Fruit fly (Drosophila melanogaster) whole organism, wandering third instar larva: ENCODE measurements around the gene CG33290.

ENCODE experiments used
- Dfd ChIP-seq: fragments of >200 bp; optimal IDR thresholded peaks from 2 replicates; lab custom pipeline; 2017; ENCODE audit warnings: missing biosample characterization, missing genetic modification characterization
- HLH106 ChIP-seq: fragments of 200-800 bp; optimal IDR thresholded peaks from 3 replicates; lab custom pipeline; 2019; ENCODE audit warnings: missing biosample characterization, mild to moderate bottlenecking, missing genetic modification characterization, moderate library complexity
- Mio ChIP-seq: sonication (Bioruptor generic); optimal IDR thresholded peaks from 2 replicates; lab custom pipeline; 2016; ENCODE audit warnings: missing biosample characterization, missing genetic modification characterization
- pan ChIP-seq: fragments of >200 bp; optimal IDR thresholded peaks from 2 replicates; lab custom pipeline; 2017

DNA sequence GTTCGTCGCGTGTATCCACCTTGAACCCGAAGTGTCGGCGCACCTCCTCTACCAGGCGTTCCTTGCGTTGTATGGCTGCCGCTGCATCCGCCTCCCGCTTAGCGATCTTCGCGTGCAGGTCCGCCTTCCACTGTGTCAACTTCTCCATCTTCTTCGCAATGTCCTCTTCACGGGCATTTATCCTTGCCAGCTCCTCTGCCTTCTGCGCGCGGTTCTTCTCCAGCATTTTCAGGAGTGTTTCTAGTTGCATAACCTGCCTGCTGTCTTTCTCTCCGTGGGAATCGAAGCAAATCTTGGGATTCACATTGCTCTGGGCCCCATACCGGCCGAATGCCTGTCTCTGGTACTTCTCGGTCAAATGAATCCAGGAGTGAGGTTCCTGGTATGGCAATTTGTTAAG, 26.1 kb downstream of the CG33290 start:
- no peak for TF ChIP-seq pan (lab: Kevin White, UChicago)
- no peak for TF ChIP-seq HLH106 (tag; lab: Kevin White, UChicago)
- no peak for TF ChIP-seq Dfd (GFP tag; lab: Kevin White, UChicago)
- no peak for TF ChIP-seq Mio (GFP tag; lab: Kevin White, UChicago)
